Worm (Caenorhabditis elegans): ENCODE results near the gene mxl-2.

- TF ChIP-seq egl-18 (GFP tag; IDR thresholded peaks at IDR 0.05) = no peak
- no peak for TF ChIP-seq pha-4 (tag; optimal IDR thresholded peaks at IDR 0.05)
- TF ChIP-seq ceh-91 (GFP tag; IDR thresholded peaks at IDR 0.05) = no peak
- TF ChIP-seq snpc-4 (GFP tag; optimal IDR thresholded peaks at IDR 0.05) = no peak
- no peak for TF ChIP-seq snpc-4 (tag; optimal IDR thresholded peaks at IDR 0.05)
- TF ChIP-seq Y67H2A.10 (GFP tag; conservative IDR thresholded peaks at IDR 0.05) = no peak
- TF ChIP-seq B0336.3 (GFP tag; IDR thresholded peaks at IDR 0.05) = no peak
- TF ChIP-seq ets-4 (GFP tag; optimal IDR thresholded peaks at IDR 0.05) = no peak
- no peak for TF ChIP-seq sea-2 (GFP tag; IDR thresholded peaks at IDR 0.05)
- no peak for TF ChIP-seq lsy-27 (tag; optimal IDR thresholded peaks at IDR 0.05; ENCODE audit: borderline replicate concordance, insufficient read depth)
Measured at ce11 chrIII:207023-207422, 19.1 kb upstream of the mxl-2 start, which contains the start of gene W10C4.1.
